Worm (Caenorhabditis elegans): Measurements from ENCODE around the gene srx-42.

Gene srx-42

DNA sequence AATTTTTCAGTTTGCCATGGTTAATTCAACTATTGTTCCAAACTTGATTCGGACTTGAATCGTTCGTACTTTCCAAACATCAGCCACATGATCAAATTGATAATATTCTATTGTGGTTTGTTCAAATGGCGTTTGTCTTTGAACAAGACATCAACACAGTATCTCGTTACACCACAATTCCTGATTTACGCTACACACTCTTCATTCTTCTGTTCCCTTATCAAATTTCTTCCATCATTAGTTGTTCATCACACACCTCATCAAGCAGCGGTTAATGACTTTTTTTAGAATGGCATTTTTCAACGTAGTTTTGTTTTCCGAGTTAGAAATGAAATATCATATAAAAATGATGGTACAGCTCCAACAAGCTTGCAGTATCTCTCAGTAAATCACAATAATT lies 42.6 kb upstream of the srx-42 start (continued):
- TF ChIP-seq Y105C5A.15 (GFP tag; IDR thresholded peaks at IDR 0.05) (no peak), mes-2 (tag; optimal IDR thresholded peaks at IDR 0.05; ENCODE audit: poor library complexity, severe bottlenecking) (peak; percentile 24)

DNA sequence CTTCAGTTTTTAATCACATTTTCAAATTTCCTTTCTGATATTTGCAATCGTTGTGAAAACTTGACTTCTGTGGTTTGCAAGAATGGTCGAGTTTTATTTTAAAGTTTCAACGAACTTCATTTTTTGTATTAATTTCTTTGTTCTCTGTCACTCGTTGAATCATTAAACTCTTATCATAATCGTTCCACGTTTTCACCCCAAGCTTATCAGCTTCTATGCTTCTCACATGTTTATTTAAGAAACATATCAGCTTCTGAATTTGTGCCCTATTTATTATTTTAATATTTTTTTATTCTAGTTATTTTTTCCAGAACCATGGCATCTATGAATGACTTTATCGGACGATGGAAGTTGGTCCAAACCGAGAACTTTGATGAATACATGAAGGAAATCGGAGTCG lies 41.6 kb upstream of the srx-42 start, which contains the start of gene lbp-7:
Gene lbp-7 (plus strand): TSS at position 312 of the 400 bp plus-strand sequence.
- TF ChIP-seq ceh-82 (tag; optimal IDR thresholded peaks at IDR 0.05), result no peak
- no peak for TF ChIP-seq D1046.2 (GFP tag; IDR thresholded peaks at IDR 0.05)
- peak; percentile 49 for TF ChIP-seq dve-1 (tag; optimal IDR thresholded peaks at IDR 0.05; ENCODE audit: insufficient read depth)
- TF ChIP-seq nhr-28 (tag; optimal IDR thresholded peaks at IDR 0.05), result peak; percentile 63
- TF ChIP-seq hif-1 (tag; optimal IDR thresholded peaks at IDR 0.05), result no peak
- TF ChIP-seq lin-39 (tag; optimal IDR thresholded peaks at IDR 0.05), result no peak
- no peak for TF ChIP-seq madf-5 (GFP tag; IDR thresholded peaks at IDR 0.05)
- TF ChIP-seq nhr-77 (tag; optimal IDR thresholded peaks at IDR 0.05), result peak; percentile 5
- no peak for TF ChIP-seq F44E2.7 (GFP tag; IDR thresholded peaks at IDR 0.05)
- peak; percentile 81 for TF ChIP-seq dmd-6 (GFP tag; IDR thresholded peaks at IDR 0.05)
- TF ChIP-seq nhr-42 (GFP tag; IDR thresholded peaks at IDR 0.05), result no peak
- no peak for TF ChIP-seq nhr-76 (tag; optimal IDR thresholded peaks at IDR 0.05)
- TF ChIP-seq hlh-11 (tag; optimal IDR thresholded peaks at IDR 0.05), result peak; percentile 55
- TF ChIP-seq lim-7 (GFP tag; IDR thresholded peaks at IDR 0.05), result no peak
- no peak for TF ChIP-seq zfp-3 (GFP tag; conservative IDR thresholded peaks at IDR 0.05)
- peak; percentile 31 for TF ChIP-seq aha-1 (tag)
- no peak for TF ChIP-seq F49E8.2 (tag; optimal IDR thresholded peaks at IDR 0.05; ENCODE audit: borderline replicate concordance)
- no peak for TF ChIP-seq hmg-1.1 (GFP tag; IDR thresholded peaks at IDR 0.05)
- TF ChIP-seq dmd-9 (GFP tag; IDR thresholded peaks at IDR 0.05), result no peak
- 0 out of 2 replicates have a peak, but pooled peaks have one; percentile 25 for TF ChIP-seq tra-1 (GFP tag; IDR thresholded peaks at IDR 0.05)
- peak; percentile 62; the same call in 1 of the 2 replicates for TF ChIP-seq php-3 (GFP tag; IDR thresholded peaks at IDR 0.05)
- no peak for TF ChIP-seq nhr-11 (tag; optimal IDR thresholded peaks at IDR 0.05)
- TF ChIP-seq arid-1 (GFP tag; conservative IDR thresholded peaks at IDR 0.05), result no peak
- no peak for TF ChIP-seq mdt-29 (GFP tag; IDR thresholded peaks at IDR 0.05)
- TF ChIP-seq pqm-1 (tag; optimal IDR thresholded peaks at IDR 0.05), result peak; percentile 70
- no peak for TF ChIP-seq nhr-48 (tag; optimal IDR thresholded peaks at IDR 0.05)
- no peak for TF ChIP-seq daf-16 (GFP tag; optimal IDR thresholded peaks at IDR 0.05)
- TF ChIP-seq daf-16 (tag; optimal IDR thresholded peaks at IDR 0.05), result peak; percentile 79
- TF ChIP-seq vab-7 (GFP tag; IDR thresholded peaks at IDR 0.05), result no peak
- TF ChIP-seq T26A8.4 (GFP tag; IDR thresholded peaks at IDR 0.05), result no peak
- no peak for TF ChIP-seq lin-15B (tag; optimal IDR thresholded peaks at IDR 0.05)
- no peak for TF ChIP-seq zag-1 (tag; optimal IDR thresholded peaks at IDR 0.05)
- TF ChIP-seq daf-8 (GFP tag; IDR thresholded peaks at IDR 0.05), result no peak
- TF ChIP-seq unc-62 (GFP tag; optimal IDR thresholded peaks at IDR 0.05 in 1 of 2), result peak in 1 of 2 experiments; percentile 39
- no peak for TF ChIP-seq unc-62 (tag; optimal IDR thresholded peaks at IDR 0.05)
- peak; percentile 31 for TF ChIP-seq nhr-6 (tag; optimal IDR thresholded peaks at IDR 0.05)
- no peak for TF ChIP-seq ceh-44 (GFP tag; IDR thresholded peaks at IDR 0.05)
- no peak for TF ChIP-seq Y75B8A.6 (GFP tag; IDR thresholded peaks at IDR 0.05)

DNA sequence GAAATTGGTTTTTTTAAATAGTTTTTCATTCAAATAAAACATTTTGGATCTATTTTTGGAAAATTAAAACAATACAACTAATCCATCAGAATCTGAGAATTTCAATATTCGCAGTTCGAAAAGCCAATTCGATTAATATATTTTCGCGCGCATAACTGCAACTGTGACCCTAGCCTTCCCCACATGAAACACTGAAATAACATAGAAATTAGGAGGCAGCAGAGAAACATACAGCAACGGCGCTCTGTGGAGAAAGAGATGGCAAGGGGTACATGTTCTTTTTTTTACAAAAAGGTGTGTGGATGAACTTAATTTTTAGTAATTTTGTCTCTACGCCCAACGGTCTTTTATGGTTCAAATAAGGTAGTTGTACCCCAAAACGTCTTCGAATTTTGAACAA lies 40.7 kb upstream of the srx-42 start:
- TF ChIP-seq nhr-111 (GFP tag; optimal IDR thresholded peaks at IDR 0.05), result no peak
- TF ChIP-seq madf-9 (GFP tag; conservative IDR thresholded peaks at IDR 0.05), result no peak
- TF ChIP-seq egl-43 (GFP tag; IDR thresholded peaks at IDR 0.05), result no peak
- no peak for TF ChIP-seq F10B5.3 (tag; optimal IDR thresholded peaks at IDR 0.05)
- no peak for TF ChIP-seq nhr-48 (tag; optimal IDR thresholded peaks at IDR 0.05)
- peak; percentile 1 for TF ChIP-seq dve-1 (tag; optimal IDR thresholded peaks at IDR 0.05; ENCODE audit: insufficient read depth)
- no peak for TF ChIP-seq cey-2 (tag; optimal IDR thresholded peaks at IDR 0.05; ENCODE audit: borderline replicate concordance, insufficient read depth)
- TF ChIP-seq hlh-11 (tag; optimal IDR thresholded peaks at IDR 0.05), result no peak
- no peak for TF ChIP-seq Y75B8A.6 (GFP tag; IDR thresholded peaks at IDR 0.05)
- TF ChIP-seq R02D3.7 (tag; optimal IDR thresholded peaks at IDR 0.05), result no peak
- no peak for TF ChIP-seq ZK337.2 (GFP tag; IDR thresholded peaks at IDR 0.05)
- TF ChIP-seq lin-29 (GFP tag; IDR thresholded peaks at IDR 0.05), result no peak
- no peak for TF ChIP-seq daf-16 (GFP tag; optimal IDR thresholded peaks at IDR 0.05)
- TF ChIP-seq daf-16 (tag; optimal IDR thresholded peaks at IDR 0.05), result peak; percentile 22
- no peak for TF ChIP-seq snpc-1.2 (GFP tag; IDR thresholded peaks at IDR 0.05)
- TF ChIP-seq F44E2.7 (GFP tag; IDR thresholded peaks at IDR 0.05), result no peak
- TF ChIP-seq lin-38 (GFP tag; IDR thresholded peaks at IDR 0.05), result no peak; the same call in 1 of the 2 replicates
- no peak for TF ChIP-seq lin-1 (GFP tag; IDR thresholded peaks at IDR 0.05)
